Fruit fly (Drosophila melanogaster) whole organism, embryonic: ENCODE results near the gene Cdk7.

ENCODE experiments used
- Atf3 ChIP-seq: fragments of 200-800 bp; sonication (Bioruptor generic); optimal IDR thresholded peaks from 3 replicates; lab custom pipeline; 2016; ENCODE audit warnings: missing biosample characterization, missing genetic modification characterization
- BEAF-32 ChIP-seq: fragments of 200-800 bp; sonication (Bioruptor generic); optimal IDR thresholded peaks from 3 replicates; lab custom pipeline; 2017; ENCODE audit warnings: missing biosample characterization, missing genetic modification characterization, mild to moderate bottlenecking, moderate library complexity, missing genetic modification reagents
- CG10147 ChIP-seq: fragments of 200-800 bp; sonication (Bioruptor generic); optimal IDR thresholded peaks from 2 replicates; lab custom pipeline; 2019; ENCODE audit warnings: missing biosample characterization, mild to moderate bottlenecking, missing genetic modification characterization, moderate library complexity
- CG1024 ChIP-seq: fragments of 200-800 bp; sonication (Bioruptor generic); IDR thresholded peaks from 2 replicates; pipeline ENCODE4 v1.3.6; 2022; ENCODE audit warnings: missing biosample characterization, missing genetic modification characterization
- CG10979 ChIP-seq: fragments of 200-800 bp; sonication (Bioruptor generic); optimal IDR thresholded peaks from 2 replicates; lab custom pipeline; 2018; ENCODE audit warnings: missing biosample characterization, mild to moderate bottlenecking, missing genetic modification characterization, moderate library complexity
- CG11695 ChIP-seq: fragments of 200-800 bp; sonication (Bioruptor generic); IDR thresholded peaks from 3 replicates; pipeline ENCODE4 v1.3.6; 2022; ENCODE audit warnings: missing biosample characterization, missing genetic modification characterization
- CG13424 ChIP-seq: fragments of 200-800 bp; sonication (Bioruptor generic); optimal IDR thresholded peaks from 2 replicates; lab custom pipeline; 2019; ENCODE audit warnings: missing biosample characterization, mild to moderate bottlenecking, missing genetic modification characterization, moderate library complexity
- CG14014 ChIP-seq: fragments of 200-800 bp; sonication (Bioruptor generic); IDR thresholded peaks from 2 replicates; pipeline ENCODE4 v1.3.6; 2022; ENCODE audit warnings: missing biosample characterization, missing genetic modification characterization
- CG14050 ChIP-seq: fragments of 200-800 bp; sonication (Bioruptor generic); IDR thresholded peaks from 3 replicates; pipeline ENCODE4 v1.3.6; 2022; ENCODE audit warnings: missing biosample characterization, missing genetic modification characterization
- CG17359 ChIP-seq: fragments of 200-800 bp; sonication (Bioruptor generic); optimal IDR thresholded peaks from 3 replicates; lab custom pipeline; 2018; ENCODE audit warnings: missing biosample characterization, mild to moderate bottlenecking, missing genetic modification characterization, moderate library complexity
- CG18599 ChIP-seq: fragments of 200-800 bp; sonication (Bioruptor generic); optimal IDR thresholded peaks from 3 replicates; lab custom pipeline; 2017; ENCODE audit warnings: missing biosample characterization, missing genetic modification characterization, mild to moderate bottlenecking, moderate library complexity, missing genetic modification reagents
- CG2678 ChIP-seq: fragments of 200-800 bp; sonication (Bioruptor generic); optimal IDR thresholded peaks from 3 replicates; lab custom pipeline; 2019; ENCODE audit warnings: missing biosample characterization, mild to moderate bottlenecking, missing genetic modification characterization, moderate library complexity
- CG2712 ChIP-seq: fragments of 200-800 bp; optimal IDR thresholded peaks from 3 replicates; lab custom pipeline; 2019; ENCODE audit warnings: missing biosample characterization, mild to moderate bottlenecking, missing genetic modification characterization, moderate library complexity
- CG31441 ChIP-seq: fragments of 200-800 bp; sonication (Bioruptor generic); IDR thresholded peaks from 2 replicates; pipeline ENCODE4 v1.3.6; 2022; ENCODE audit warnings: missing biosample characterization, missing genetic modification characterization
- CG34422 ChIP-seq: fragments of 200-800 bp; sonication (Bioruptor generic); IDR thresholded peaks from 3 replicates; pipeline ENCODE4 v1.3.6; 2022; ENCODE audit warnings: missing biosample characterization, missing genetic modification characterization
- CG3726 ChIP-seq: fragments of 200-800 bp; sonication (Bioruptor generic); IDR thresholded peaks from 3 replicates; pipeline ENCODE4, ENCODE4 v1.3.6; 2022; ENCODE audit warnings: missing biosample characterization, missing genetic modification characterization
- CG4360 ChIP-seq: fragments of 200-800 bp; sonication (Bioruptor generic); IDR thresholded peaks from 2 replicates; pipeline ENCODE4 v1.3.6; 2022; ENCODE audit warnings: missing biosample characterization, missing genetic modification characterization
- CG4820 ChIP-seq: fragments of 200-800 bp; sonication (Bioruptor generic); optimal IDR thresholded peaks from 3 replicates; lab custom pipeline; 2016; ENCODE audit warnings: missing biosample characterization, missing genetic modification characterization
- CG5953 ChIP-seq: fragments of 200-800 bp; sonication (Bioruptor generic); IDR thresholded peaks from 2 replicates; pipeline ENCODE4 v1.3.6; 2022; ENCODE audit warnings: missing biosample characterization, missing genetic modification characterization
- CG6683 ChIP-seq: fragments of 200-800 bp; sonication (Bioruptor generic); optimal IDR thresholded peaks from 2 replicates; lab custom pipeline; 2017; ENCODE audit warnings: missing biosample characterization, mild to moderate bottlenecking, missing genetic modification characterization, missing genetic modification reagents
- CG6689 ChIP-seq: fragments of 200-800 bp; sonication (Bioruptor generic); IDR thresholded peaks from 2 replicates; pipeline ENCODE4 v1.3.6; 2022; ENCODE audit warnings: missing biosample characterization, missing genetic modification characterization
- CG7271 ChIP-seq: fragments of 200-800 bp; sonication (Bioruptor generic); optimal IDR thresholded peaks from 2 replicates; lab custom pipeline; 2018; ENCODE audit warnings: missing biosample characterization, mild to moderate bottlenecking, missing genetic modification characterization, moderate library complexity
- CG8281 ChIP-seq: fragments of 200-800 bp; sonication (Bioruptor generic); optimal IDR thresholded peaks from 2 replicates; lab custom pipeline; 2018; ENCODE audit warnings: missing biosample characterization, mild to moderate bottlenecking, missing genetic modification characterization, moderate library complexity
- CG8924 ChIP-seq: fragments of 200-800 bp; optimal IDR thresholded peaks from 3 replicates; lab custom pipeline; 2019; ENCODE audit warnings: missing biosample characterization, mild to moderate bottlenecking, missing genetic modification characterization, moderate library complexity
- CG9817 ChIP-seq: fragments of 200-800 bp; sonication (Bioruptor generic); optimal IDR thresholded peaks from 2 replicates; lab custom pipeline; 2018; ENCODE audit warnings: missing biosample characterization, mild to moderate bottlenecking, missing genetic modification characterization, moderate library complexity
- CG9932 ChIP-seq: fragments of 200-800 bp; sonication (Bioruptor generic); IDR thresholded peaks from 2 replicates; pipeline ENCODE4 v1.3.6; 2022; ENCODE audit warnings: missing biosample characterization, missing genetic modification characterization
- Dbx ChIP-seq: fragments of 200-800 bp; sonication (Bioruptor generic); IDR thresholded peaks from 3 replicates; pipeline ENCODE4 v1.3.6; 2022; ENCODE audit warnings: missing biosample characterization, missing genetic modification characterization
- Ets97D ChIP-seq: fragments of 200-800 bp; sonication (Bioruptor generic); optimal IDR thresholded peaks from 3 replicates; lab custom pipeline; 2016; ENCODE audit warnings: missing biosample characterization, missing genetic modification characterization
- HLH4C ChIP-seq: fragments of 200-800 bp; sonication (Bioruptor generic); IDR thresholded peaks from 3 replicates; pipeline ENCODE4 v1.3.6; 2022; ENCODE audit warnings: missing biosample characterization, missing genetic modification characterization; ENCODE audit not compliant: partially characterized antibody
- HmgZ ChIP-seq: fragments of 200-800 bp; sonication (Bioruptor generic); optimal IDR thresholded peaks from 2 replicates; lab custom pipeline; 2018; ENCODE audit warnings: missing biosample characterization, mild to moderate bottlenecking, missing genetic modification characterization
- MESR4 ChIP-seq: fragments of 200-800 bp; sonication (Bioruptor generic); optimal IDR thresholded peaks from 2 replicates; lab custom pipeline; 2018; ENCODE audit warnings: missing biosample characterization, mild to moderate bottlenecking, missing genetic modification characterization, moderate library complexity
- Med ChIP-seq: fragments of 200-800 bp; sonication (Bioruptor generic); peaks from one replicate; lab custom pipeline; 2016; ENCODE audit warnings: missing biosample characterization, missing genetic modification characterization, mild to moderate bottlenecking, inconsistent platforms, moderate library complexity
- Nf-YC ChIP-seq: fragments of 200-800 bp; optimal IDR thresholded peaks from 3 replicates; lab custom pipeline; 2019; ENCODE audit warnings: missing biosample characterization, mild to moderate bottlenecking, missing genetic modification characterization, moderate library complexity
- Sry-δ ChIP-seq: fragments of 200-800 bp; sonication (Bioruptor generic); optimal IDR thresholded peaks from 2 replicates; lab custom pipeline; 2016; ENCODE audit warnings: missing biosample characterization, missing genetic modification characterization
- Usf ChIP-seq: fragments of 200-800 bp; sonication (Bioruptor generic); optimal IDR thresholded peaks from 2 replicates; lab custom pipeline; 2017; ENCODE audit warnings: missing genotype, missing biosample characterization, missing genetic modification characterization
- Vsx1 ChIP-seq: fragments of 200-800 bp; sonication (Bioruptor generic); optimal IDR thresholded peaks from 2 replicates; lab custom pipeline; 2017; ENCODE audit warnings: missing biosample characterization, mild to moderate bottlenecking, missing genetic modification characterization, missing genetic modification reagents
- btn ChIP-seq: fragments of 200-800 bp; sonication (Bioruptor generic); optimal IDR thresholded peaks from 2 replicates; lab custom pipeline; 2016; ENCODE audit warnings: missing biosample characterization, missing genetic modification characterization
- dm ChIP-seq: fragments of 200-800 bp; sonication (Bioruptor generic); optimal IDR thresholded peaks from 3 replicates; lab custom pipeline; 2016; ENCODE audit warnings: missing biosample characterization, missing genetic modification characterization
- exex ChIP-seq: fragments of 200-800 bp; sonication (Bioruptor generic); optimal IDR thresholded peaks from 4 replicates; lab custom pipeline; 2018; ENCODE audit warnings: missing biosample characterization, mild to moderate bottlenecking, missing genetic modification characterization, moderate library complexity
- grau ChIP-seq: fragments of 200-800 bp; optimal IDR thresholded peaks from 3 replicates; lab custom pipeline; 2019; ENCODE audit warnings: missing biosample characterization, mild to moderate bottlenecking, missing genetic modification characterization, moderate library complexity
- hbn ChIP-seq: fragments of 200-800 bp; sonication (Bioruptor generic); IDR thresholded peaks from 2 replicates; pipeline ENCODE4 v1.3.6; 2022; ENCODE audit warnings: missing biosample characterization, missing genetic modification characterization; ENCODE audit not compliant: partially characterized antibody
- lilli ChIP-seq: fragments of 200-800 bp; sonication (Bioruptor generic); optimal IDR thresholded peaks from 3 replicates; lab custom pipeline; 2016; ENCODE audit warnings: missing biosample characterization, missing genetic modification characterization
- peb ChIP-seq: fragments of 200-800 bp; sonication (Bioruptor generic); IDR thresholded peaks from 2 replicates; pipeline ENCODE4 v1.3.6; 2022; ENCODE audit warnings: missing biosample characterization, missing genetic modification characterization
- phol ChIP-seq: fragments of 200-800 bp; sonication (Bioruptor generic); optimal IDR thresholded peaks from 3 replicates; lab custom pipeline; 2018; ENCODE audit warnings: missing biosample characterization, mild to moderate bottlenecking, missing genetic modification characterization, moderate library complexity
- pros ChIP-seq: fragments of 200-800 bp; sonication (Bioruptor generic); optimal IDR thresholded peaks from 3 replicates; lab custom pipeline; 2019; ENCODE audit warnings: missing biosample characterization, mild to moderate bottlenecking, missing genetic modification characterization, moderate library complexity
- row ChIP-seq: fragments of 200-800 bp; sonication (Bioruptor generic); IDR thresholded peaks from 3 replicates; pipeline ENCODE4 v1.3.6; 2022; ENCODE audit warnings: missing biosample characterization, missing genetic modification characterization
- scrt ChIP-seq: fragments of 200-800 bp; sonication (Bioruptor generic); optimal IDR thresholded peaks from 2 replicates; lab custom pipeline; 2018; ENCODE audit warnings: missing biosample characterization, mild to moderate bottlenecking, missing genetic modification characterization, moderate library complexity
- sens ChIP-seq: fragments of 200-800 bp; sonication (Bioruptor generic); peaks from one replicate; lab custom pipeline; 2016; ENCODE audit warnings: missing biosample characterization, missing genetic modification characterization
- sens-2 ChIP-seq: fragments of 200-800 bp; sonication (Bioruptor generic); IDR thresholded peaks from 2 replicates; pipeline ENCODE4 v1.3.6; 2022; ENCODE audit warnings: missing biosample characterization, missing genetic modification characterization
- slbo ChIP-seq: fragments of 200-800 bp; sonication (Bioruptor generic); IDR thresholded peaks from 2 replicates; pipeline ENCODE4 v1.3.6; 2022; ENCODE audit warnings: missing biosample characterization, missing genetic modification characterization
- toy ChIP-seq: fragments of 200-800 bp; sonication (Bioruptor generic); IDR thresholded peaks from 2 replicates; pipeline ENCODE4 v1.3.6; 2022; ENCODE audit warnings: missing biosample characterization, missing genetic modification characterization
- tup ChIP-seq: fragments of 200-800 bp; sonication (Bioruptor generic); optimal IDR thresholded peaks from 2 replicates; lab custom pipeline; 2016; ENCODE audit warnings: missing biosample characterization, mild to moderate bottlenecking, missing genetic modification characterization, moderate library complexity

Gene Cdk7

dm6 chrX:5286513-5286912 lies 22.3 kb downstream of the Cdk7 start (continued):
- TF ChIP-seq CG10979 (tag; lab: Kevin White, UChicago) (no peak), CG6689 (GFP tag; lab: Robert Waterston, UW) (no peak), CG6683 (GFP tag; lab: Kevin White, UChicago) (no peak), Ets97D (GFP tag; lab: Kevin White, UChicago) (no peak), sens (GFP tag; lab: Kevin White, UChicago) (peak; percentile 17), CG11695 (GFP tag; lab: Robert Waterston, UW) (peak; percentile 49; the same call in 1 of the 3 replicates), CG3726 (no peak), Dbx (GFP tag; lab: Robert Waterston, UW) (no peak), CG34422 (GFP tag; lab: Robert Waterston, UW) (0 out of 3 replicates have a peak, but pooled peaks have one; percentile 27), HmgZ (no peak), dm (GFP tag; lab: Kevin White, UChicago) (no peak), toy (GFP tag; lab: Robert Waterston, UW) (no peak), Vsx1 (GFP tag; lab: Kevin White, UChicago) (no peak), CG14050 (0 out of 3 replicates have a peak, but pooled peaks have one; percentile 12), tup (GFP tag; lab: Kevin White, UChicago) (no peak), CG8924 (tag; lab: Kevin White, UChicago) (no peak), CG18599 (GFP tag; lab: Kevin White, UChicago) (peak; percentile 14), scrt (GFP tag; lab: Kevin White, UChicago) (no peak), btn (GFP tag; lab: Kevin White, UChicago) (no peak), BEAF-32 (no peak), sens-2 (no peak), CG1024 (GFP tag; lab: Robert Waterston, UW) (no peak), CG4360 (no peak), phol (tag; lab: Kevin White, UChicago) (peak; percentile 17), MESR4 (GFP tag; lab: Kevin White, UChicago) (no peak), Usf (GFP tag; lab: Kevin White, UChicago) (no peak), peb (GFP tag; lab: Robert Waterston, UW) (no peak), Atf3 (GFP tag; lab: Kevin White, UChicago) (no peak), HLH4C (no peak), pros (no peak), CG2712 (peak; percentile 7), hbn (no peak)

dm6 chrX:5285835-5286234 lies 22.9 kb downstream of the Cdk7 start:
- TF ChIP-seq grau (tag; lab: Kevin White, UChicago): peak; percentile 56
- peak; percentile 62 for TF ChIP-seq lilli (GFP tag; lab: Kevin White, UChicago)
- no peak for TF ChIP-seq CG8281
- no peak for TF ChIP-seq CG5953 (GFP tag; lab: Robert Waterston, UW)
- TF ChIP-seq CG4820 (GFP tag; lab: Kevin White, UChicago): peak; percentile 48
- peak; percentile 56; the same call in 1 of the 2 replicates for TF ChIP-seq slbo
- peak; percentile 77 for TF ChIP-seq Med
- TF ChIP-seq row (GFP tag; lab: Robert Waterston, UW): peak; percentile 78
- peak; percentile 68 for TF ChIP-seq CG17359 (tag; lab: Kevin White, UChicago)
- peak; percentile 20 for TF ChIP-seq scrt (GFP tag; lab: Kevin White, UChicago)
- TF ChIP-seq exex: peak; percentile 0
- TF ChIP-seq Nf-YC (tag; lab: Kevin White, UChicago): peak; percentile 4
- peak; percentile 41 for TF ChIP-seq CG9817
- peak; percentile 32 for TF ChIP-seq CG7271 (tag; lab: Kevin White, UChicago)
- peak; percentile 70 for TF ChIP-seq CG13424
- TF ChIP-seq CG31441 (GFP tag; lab: Robert Waterston, UW): peak; percentile 24; the same call in 1 of the 2 replicates
- TF ChIP-seq CG10147 (GFP tag; lab: Kevin White, UChicago): peak; percentile 61
- TF ChIP-seq Sry-δ (GFP tag; lab: Kevin White, UChicago): peak; percentile 18
- TF ChIP-seq CG14014: 0 out of 2 replicates have a peak, but pooled peaks have one; percentile 39
- TF ChIP-seq CG2678 (tag; lab: Kevin White, UChicago): peak; percentile 74
- TF ChIP-seq CG9932: peak; percentile 35
